Worm (Caenorhabditis elegans) whole organism, young adult: Measurements from ENCODE around the gene mam-2.

Experiments
- B0035.1 ChIP-seq: sonication (generic microtip); optimal IDR thresholded peaks from 2 replicates; lab custom pipeline; 2016; ENCODE audit warnings: missing genetic modification characterization, mild to moderate bottlenecking, missing compliant biosample characterization, missing genotype, missing genetic modification reagents
- B0336.3 ChIP-seq: fragments of 200-800 bp; sonication (Bioruptor generic); IDR thresholded peaks from 2 replicates; pipeline ENCODE4 v1.3.6; 2022; ENCODE audit warnings: missing genetic modification characterization, missing compliant biosample characterization
- C06A6.2 ChIP-seq: fragments of 200-800 bp; sonication (Bioruptor generic); conservative IDR thresholded peaks from 2 replicates; pipeline ENCODE4 v1.3.6; 2022; ENCODE audit warnings: missing genetic modification characterization, missing compliant biosample characterization
- D2030.7 ChIP-seq: fragments of 200-800 bp; sonication (Bioruptor generic); IDR thresholded peaks from 2 replicates; pipeline ENCODE4 v1.3.6; 2022; ENCODE audit warnings: missing genetic modification reagents, missing genetic modification characterization, missing compliant biosample characterization
- F10E7.11 ChIP-seq: sonication (generic microtip); optimal IDR thresholded peaks from 2 replicates; lab custom pipeline; 2017; ENCODE audit warnings: mild to moderate bottlenecking, missing genetic modification characterization, moderate library complexity, missing compliant biosample characterization
- F23B12.7 ChIP-seq: sonication (generic microtip); optimal IDR thresholded peaks from 2 replicates; lab custom pipeline; 2017; ENCODE audit warnings: missing genetic modification characterization, mild to moderate bottlenecking, missing compliant biosample characterization, antibody characterized with exemption, moderate library complexity; ENCODE audit not compliant: insufficient read depth
- F33H1.4 ChIP-seq: fragments of 200-800 bp; sonication (Bioruptor generic); IDR thresholded peaks from 2 replicates; pipeline ENCODE4 v1.3.6; 2022; ENCODE audit warnings: missing genetic modification reagents, missing genetic modification characterization, missing compliant biosample characterization
- F37B4.10 ChIP-seq: fragments of 200-800 bp; sonication (Bioruptor generic); IDR thresholded peaks from 2 replicates; pipeline ENCODE4 v1.3.6; 2022; ENCODE audit warnings: missing genetic modification characterization, missing compliant biosample characterization
- F39B2.1 ChIP-seq: fragments of 200-800 bp; sonication (Bioruptor generic); IDR thresholded peaks from 2 replicates; pipeline ENCODE4 v1.3.6; 2022; ENCODE audit warnings: missing genetic modification reagents, missing genetic modification characterization, missing compliant biosample characterization
- F49E8.2 ChIP-seq: sonication (generic microtip); optimal IDR thresholded peaks from 3 replicates; lab custom pipeline; 2017; ENCODE audit warnings: missing genetic modification characterization, mild to moderate bottlenecking, missing compliant biosample characterization, antibody characterized with exemption, moderate library complexity; ENCODE audit not compliant: insufficient read depth
- K12H6.12 ChIP-seq: fragments of 200-800 bp; sonication (Bioruptor generic); optimal IDR thresholded peaks from 2 replicates; lab custom pipeline; 2018; ENCODE audit warnings: mild to moderate bottlenecking, missing genetic modification characterization, missing compliant biosample characterization
- Y53F4B.3 ChIP-seq: fragments of 200-800 bp; sonication (Bioruptor generic); IDR thresholded peaks from 2 replicates; pipeline ENCODE4 v1.3.6; 2022; ENCODE audit warnings: missing genetic modification reagents, missing genetic modification characterization, missing compliant biosample characterization
- Y67H2A.10 ChIP-seq: fragments of 200-800 bp; sonication (Bioruptor generic); conservative IDR thresholded peaks from 2 replicates; pipeline ENCODE4 v1.3.6; 2022; ENCODE audit warnings: missing genetic modification reagents, missing genetic modification characterization, missing compliant biosample characterization
- ZK185.1 ChIP-seq: sonication (generic microtip); optimal IDR thresholded peaks from 2 replicates; lab custom pipeline; 2016; ENCODE audit warnings: mild to moderate bottlenecking, missing genetic modification characterization, missing compliant biosample characterization; ENCODE audit not compliant: poor library complexity, severe bottlenecking
- akir-1 ChIP-seq: fragments of 200-800 bp; sonication (Bioruptor generic); optimal IDR thresholded peaks from 2 replicates; lab custom pipeline; 2018; ENCODE audit warnings: mild to moderate bottlenecking, missing genetic modification characterization, moderate library complexity, missing compliant biosample characterization
- athp-1 ChIP-seq: sonication (generic microtip); optimal IDR thresholded peaks from 2 replicates; lab custom pipeline; 2017; ENCODE audit warnings: mild to moderate bottlenecking, missing genetic modification characterization, missing compliant biosample characterization
- attf-6 ChIP-seq: fragments of 200-800 bp; sonication (Bioruptor generic); IDR thresholded peaks from 2 replicates; pipeline ENCODE4 v1.3.6; 2022; ENCODE audit warnings: missing genetic modification reagents, missing genetic modification characterization, missing compliant biosample characterization
- ccch-3 ChIP-seq: fragments of 200-800 bp; sonication (Bioruptor generic); optimal IDR thresholded peaks from 2 replicates; lab custom pipeline; 2018; ENCODE audit warnings: mild to moderate bottlenecking, missing genetic modification characterization, missing compliant biosample characterization
- cebp-1 ChIP-seq, 2 experiments: fragments of 200-800 bp in 1 of 2; sonication (Bioruptor generic) in 1 of 2; sonication (generic microtip) in 1 of 2; IDR thresholded peaks in 1 of 2; optimal IDR thresholded peaks in 1 of 2; 2 replicates each; pipeline versions ENCODE4 v1.3.6 to Lab custom; 2017 to 2022; ENCODE audit warnings: missing compliant biosample characterization in 2 of 2, missing genetic modification characterization in 2 of 2, mild to moderate bottlenecking in 1 of 2, missing genetic modification reagents in 1 of 2, moderate library complexity in 1 of 2
- ceh-100 ChIP-seq: fragments of 200-800 bp; sonication (Bioruptor generic); IDR thresholded peaks from 2 replicates; pipeline ENCODE4 v1.3.6; 2022; ENCODE audit warnings: missing genetic modification reagents, missing genetic modification characterization, missing compliant biosample characterization
- ceh-91 ChIP-seq: fragments of 200-800 bp; sonication (Bioruptor generic); IDR thresholded peaks from 2 replicates; pipeline ENCODE4 v1.3.6; 2022; ENCODE audit warnings: missing genetic modification reagents, missing genetic modification characterization, missing compliant biosample characterization
- dox-1 ChIP-seq: fragments of 200-800 bp; sonication (Bioruptor generic); IDR thresholded peaks from 2 replicates; pipeline ENCODE4 v1.3.6; 2022; ENCODE audit warnings: missing genetic modification reagents, missing genetic modification characterization, missing compliant biosample characterization
- dpff-1 ChIP-seq: sonication (generic microtip); optimal IDR thresholded peaks from 2 replicates; lab custom pipeline; 2017; ENCODE audit warnings: mild to moderate bottlenecking, missing genetic modification characterization, missing compliant biosample characterization
- dpl-1 ChIP-seq: fragments of 150-350 bp; optimal IDR thresholded peaks from 2 replicates; lab custom pipeline; 2014; ENCODE audit warnings: missing biosample characterization, missing genetic modification reagents, missing genetic modification characterization
- efl-1 ChIP-seq: fragments of 150-350 bp; optimal IDR thresholded peaks from 2 replicates; lab custom pipeline; 2014; ENCODE audit warnings: missing biosample characterization, missing genetic modification reagents, missing genetic modification characterization
- egl-18 ChIP-seq: fragments of 200-800 bp; sonication (Bioruptor generic); IDR thresholded peaks from 2 replicates; pipeline ENCODE4 v1.3.6; 2022; ENCODE audit warnings: missing genetic modification reagents, missing genetic modification characterization, missing compliant biosample characterization
- ekl-4 ChIP-seq: fragments of 200-800 bp; sonication (Bioruptor generic); IDR thresholded peaks from 2 replicates; pipeline ENCODE4 v1.3.6; 2022; ENCODE audit warnings: missing genetic modification reagents, missing genetic modification characterization, missing compliant biosample characterization
- fkh-3 ChIP-seq: sonication (generic microtip); optimal IDR thresholded peaks from 2 replicates; lab custom pipeline; 2016; ENCODE audit warnings: mild to moderate bottlenecking, missing genetic modification characterization, missing compliant biosample characterization
- lin-35 ChIP-seq, 3 experiments: fragments of 150-350 bp in 2 of 3; sonication (generic microtip) in 1 of 3; optimal IDR thresholded peaks; 2 replicates each; lab custom pipeline; 2014 to 2018; ENCODE audit warnings: missing biosample characterization in 3 of 3, missing genetic modification characterization in 3 of 3, missing genetic modification reagents in 3 of 3
- lsl-1 ChIP-seq: fragments of 200-800 bp; sonication (Bioruptor generic); optimal IDR thresholded peaks from 2 replicates; lab custom pipeline; 2018; ENCODE audit warnings: mild to moderate bottlenecking, missing genetic modification characterization, moderate library complexity, missing compliant biosample characterization
- madf-3 ChIP-seq: fragments of 200-800 bp; sonication (Bioruptor generic); IDR thresholded peaks from 2 replicates; pipeline ENCODE4 v1.3.6; 2022; ENCODE audit warnings: missing genetic modification reagents, missing genetic modification characterization, missing compliant biosample characterization
- madf-6 ChIP-seq: fragments of 200-800 bp; sonication (Bioruptor generic); IDR thresholded peaks from 2 replicates; pipeline ENCODE4 v1.3.6; 2022; ENCODE audit warnings: missing genetic modification reagents, missing genetic modification characterization, missing compliant biosample characterization
- madf-8 ChIP-seq: fragments of 200-800 bp; sonication (Bioruptor generic); conservative IDR thresholded peaks from 2 replicates; pipeline ENCODE4 v1.3.6; 2022; ENCODE audit warnings: missing genetic modification reagents, missing genetic modification characterization, missing compliant biosample characterization
- mcd-1 ChIP-seq: fragments of 200-800 bp; sonication (Bioruptor generic); IDR thresholded peaks from 2 replicates; pipeline ENCODE4 v1.3.6; 2022; ENCODE audit warnings: missing genetic modification reagents, missing genetic modification characterization, missing compliant biosample characterization
- nhr-80 ChIP-seq: sonication (generic microtip); optimal IDR thresholded peaks from 2 replicates; lab custom pipeline; 2016; ENCODE audit warnings: missing genetic modification characterization, missing compliant biosample characterization
- nhr-90 ChIP-seq: sonication (generic microtip); optimal IDR thresholded peaks from 2 replicates; lab custom pipeline; 2016; ENCODE audit warnings: missing genotype, mild to moderate bottlenecking, missing genetic modification characterization, missing compliant biosample characterization
- pbrm-1 ChIP-seq: fragments of 200-800 bp; sonication (Bioruptor generic); IDR thresholded peaks from 2 replicates; pipeline ENCODE4 v1.3.6; 2022; ENCODE audit warnings: missing genetic modification reagents, missing genetic modification characterization, missing compliant biosample characterization
- rcor-1 ChIP-seq: fragments of 200-800 bp; sonication (Bioruptor generic); IDR thresholded peaks from 2 replicates; pipeline ENCODE4 v1.3.6; 2022; ENCODE audit warnings: missing genetic modification reagents, missing genetic modification characterization, missing compliant biosample characterization
- repo-1 ChIP-seq: sonication (generic microtip); optimal IDR thresholded peaks from 2 replicates; lab custom pipeline; 2017; ENCODE audit warnings: mild to moderate bottlenecking, missing genetic modification characterization, missing compliant biosample characterization
- rpc-1 ChIP-seq, 2 experiments: fragments of 150-350 bp in 1 of 2; sonication (generic microtip) in 1 of 2; optimal IDR thresholded peaks; 2 replicates each; lab custom pipeline; 2014 to 2018; ENCODE audit warnings: missing biosample characterization in 1 of 2, missing genetic modification characterization in 1 of 2, missing genetic modification reagents in 1 of 2, missing genotype in 1 of 2
- tlf-1 ChIP-seq: fragments of 200-800 bp; sonication (Bioruptor generic); optimal IDR thresholded peaks from 2 replicates; lab custom pipeline; 2018; ENCODE audit warnings: mild to moderate bottlenecking, missing genetic modification characterization, missing compliant biosample characterization
- xnd-1 ChIP-seq: sonication (generic microtip); optimal IDR thresholded peaks from 2 replicates; lab custom pipeline; 2016; ENCODE audit warnings: missing genotype, missing genetic modification reagents, missing genetic modification characterization, missing compliant biosample characterization
- zim-3 ChIP-seq: sonication (generic microtip); optimal IDR thresholded peaks from 2 replicates; lab custom pipeline; 2017; ENCODE audit warnings: mild to moderate bottlenecking, missing genetic modification characterization, moderate library complexity, missing compliant biosample characterization
- ztf-25 ChIP-seq: fragments of 200-800 bp; sonication (Bioruptor generic); IDR thresholded peaks from 2 replicates; pipeline ENCODE4 v1.3.6; 2022; ENCODE audit warnings: missing genetic modification reagents, missing genetic modification characterization, missing compliant biosample characterization

The mam-2 gene

ce11 chrIV:9994895-9995394 lies 11.9 kb downstream of the mam-2 start, which contains the start of gene uba-1 (continued):
- TF ChIP-seq repo-1 (peak; percentile 84), B0035.1 (no peak), B0336.3 (GFP tag; lab: Robert Waterston, UW) (peak; percentile 94), Y53F4B.3 (no peak)

- TF ChIP-seq efl-1 (GFP tag; lab: Kevin White, UChicago) (peak; percentile 27), dox-1 (GFP tag; lab: Robert Waterston, UW) (no peak), lin-35 (GFP tag; optimal IDR thresholded peaks at IDR 0.05; lab: Kevin White, UChicago) (peak in 1 of 3 experiments; percentile 31), rcor-1 (GFP tag; lab: Robert Waterston, UW) (0 out of 2 replicates have a peak, but pooled peaks have one; percentile 24), pbrm-1 (GFP tag; lab: Robert Waterston, UW) (0 out of 2 replicates have a peak, but pooled peaks have one; percentile 10), ztf-25 (GFP tag; lab: Robert Waterston, UW) (no peak), egl-18 (no peak), madf-6 (peak; percentile 98), fkh-3 (tag; lab: Kevin White, UChicago) (no peak), F49E8.2 (tag; lab: Kevin White, UChicago) (peak; percentile 8), F39B2.1 (no peak), madf-3 (no peak), F37B4.10 (GFP tag; lab: Robert Waterston, UW) (no peak), akir-1 (GFP tag; lab: Kevin White, UChicago) (no peak), K12H6.12 (tag; lab: Kevin White, UChicago) (peak; percentile 7), D2030.7 (0 out of 2 replicates have a peak, but pooled peaks have one; percentile 19), ZK185.1 (tag; lab: Kevin White, UChicago) (no peak), mcd-1 (GFP tag; lab: Robert Waterston, UW) (0 out of 2 replicates have a peak, but pooled peaks have one; percentile 4), nhr-80 (tag; lab: Kevin White, UChicago) (peak; percentile 18), F10E7.11 (tag; lab: Kevin White, UChicago) (no peak), tlf-1 (GFP tag; lab: Kevin White, UChicago) (no peak), attf-6 (GFP tag; lab: Robert Waterston, UW) (no peak), xnd-1 (peak; percentile 85), ccch-3 (GFP tag; lab: Kevin White, UChicago) (no peak), ekl-4 (GFP tag; lab: Robert Waterston, UW) (no peak), ceh-91 (peak; percentile 50; the same call in 1 of the 2 replicates), Y53F4B.3 (no peak), athp-1 (no peak), lsl-1 (peak; percentile 89), F33H1.4 (GFP tag; lab: Robert Waterston, UW) (peak; percentile 46; the same call in 1 of the 2 replicates), dpff-1 (tag; lab: Kevin White, UChicago) (no peak), Y67H2A.10 (GFP tag; lab: Robert Waterston, UW) (no peak), dpl-1 (GFP tag; lab: Kevin White, UChicago) (peak; percentile 23), nhr-90 (tag; lab: Kevin White, UChicago) (no peak), zim-3 (tag; lab: Kevin White, UChicago) (no peak), ceh-100 (GFP tag; lab: Robert Waterston, UW) (no peak), madf-8 (GFP tag; lab: Robert Waterston, UW) (peak; percentile 98), cebp-1 (GFP tag; IDR thresholded peaks at IDR 0.05; lab: Robert Waterston, UW) (no peak), cebp-1 (tag; optimal IDR thresholded peaks at IDR 0.05; lab: Kevin White, UChicago) (peak; percentile 31), C06A6.2 (no peak), rpc-1 (optimal IDR thresholded peaks at IDR 0.05; lab: Kevin White, UChicago) (no peak), rpc-1 (tag; optimal IDR thresholded peaks at IDR 0.05; lab: Kevin White, UChicago) (no peak), F23B12.7 (tag; lab: Kevin White, UChicago) (peak; percentile 17)
Observed at ce11 chrIV:9998487-9999218, 15.7 kb downstream of the mam-2 start, which contains the start of gene pyp-1. Gene pyp-1 (minus strand): TSS chrIV:9998925.
